Fruit fly (Drosophila melanogaster): ENCODE data around the gene baf.
"Not testable (repeated sequence)": the region's sequence is repeated elsewhere in the genome, so short reads cannot be mapped to it uniquely, and the experiment has no call there.

Gene baf

DNA sequence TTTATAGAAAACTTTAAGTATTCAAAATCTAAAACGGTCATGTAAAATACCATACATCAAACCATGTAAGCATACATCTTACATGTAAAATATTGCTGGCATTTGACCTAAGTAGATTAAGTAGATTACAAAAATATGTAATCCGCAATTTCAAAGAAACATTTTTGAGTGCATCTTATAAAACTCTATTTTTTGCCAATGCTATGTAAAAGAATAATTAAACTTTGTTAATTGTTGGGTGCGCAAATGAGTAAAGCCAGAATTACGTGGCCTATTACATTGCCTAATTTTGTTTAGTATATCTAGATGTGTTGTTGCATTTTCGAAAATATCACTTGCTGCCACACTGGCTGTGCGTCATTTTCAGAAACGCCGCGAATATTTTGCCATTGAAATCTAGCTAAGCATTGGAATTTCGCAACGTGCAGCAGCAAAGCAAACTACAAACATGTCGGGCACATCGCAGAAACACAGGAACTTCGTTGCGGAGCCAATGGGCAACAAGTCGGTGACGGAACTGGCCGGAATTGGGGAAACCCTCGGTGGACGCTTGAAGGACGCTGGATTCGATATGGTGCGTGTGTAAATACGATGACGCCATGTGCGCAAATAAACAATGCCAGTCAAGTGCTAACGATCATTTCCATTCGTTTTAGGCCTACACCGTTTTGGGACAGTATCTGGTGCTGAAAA lies at the start of gene baf:
Gene baf, plus strand, starts transcription at position 303 of the 693 bp plus-strand sequence.
- TF ChIP-seq CG8478 (optimal IDR thresholded peaks at IDR 0.05) (no peak), CTCF (optimal IDR thresholded peaks at IDR 0.05) (peak; percentile 22 to 40)

DNA sequence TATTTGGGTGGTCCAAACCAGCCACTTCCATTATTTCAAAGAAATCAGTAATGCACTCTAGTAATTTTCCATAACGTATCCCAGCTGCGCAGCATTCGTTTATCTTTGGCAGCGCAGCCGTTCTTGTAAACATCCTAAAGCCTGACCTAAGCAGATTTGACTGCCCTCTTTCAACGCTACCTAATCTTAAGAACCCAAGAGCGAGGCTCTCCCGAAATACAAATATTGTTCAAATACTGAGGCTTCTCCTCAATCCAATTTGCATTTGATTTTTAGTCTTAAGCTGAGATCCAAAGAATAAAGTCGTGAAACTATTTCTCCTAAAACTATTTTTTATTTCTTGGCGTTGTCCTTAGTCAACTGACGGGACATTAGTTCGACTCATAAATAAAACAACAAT lies 45.6 kb upstream of the baf start, which contains the start of gene CG7231:
Gene CG7231, plus strand, starts transcription at position 301 of the 400 bp plus-strand sequence.
- not testable (repeated sequence) for TF ChIP-seq CG8478, CTCF (optimal IDR thresholded peaks at IDR 0.05)

DNA sequence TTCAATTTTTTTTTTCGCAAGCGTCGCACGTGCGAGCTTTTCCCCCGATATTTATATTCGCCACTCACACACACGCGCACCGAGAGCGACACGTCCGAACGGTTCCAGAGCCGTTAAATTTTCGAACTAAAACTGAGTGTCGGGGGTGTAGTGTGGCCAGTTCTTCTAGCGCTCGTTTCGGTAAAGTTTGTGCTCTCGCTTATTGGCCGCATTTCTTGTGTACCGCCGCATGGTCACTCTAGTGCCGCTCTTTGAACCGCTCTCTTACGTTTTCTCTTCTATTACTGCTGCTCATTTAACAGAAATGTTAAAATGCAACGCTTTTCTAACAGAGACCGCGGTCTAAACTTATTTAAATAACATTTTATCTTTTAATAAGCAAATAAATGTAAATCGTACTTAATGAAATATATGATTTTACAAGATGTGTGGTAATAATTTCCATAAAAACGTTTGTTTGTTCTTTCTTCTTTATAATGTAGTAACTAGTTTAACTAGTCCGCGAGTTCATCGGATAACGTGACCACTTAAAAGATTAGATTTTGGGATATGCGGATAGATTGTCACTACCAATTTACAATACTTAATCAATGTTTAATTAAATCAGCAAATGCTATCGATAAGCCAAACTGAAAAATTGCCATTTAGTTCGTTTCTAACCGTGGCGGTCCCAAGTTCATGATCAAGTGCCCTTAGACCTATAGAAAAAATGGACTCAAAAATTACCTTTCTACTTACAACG lies 45.0 kb upstream of the baf start, which contains the start of gene Snoo:
Gene Snoo, minus strand, starts transcription at position 138 of the 742 bp plus-strand sequence.
- TF ChIP-seq CTCF (optimal IDR thresholded peaks at IDR 0.05) (peak; percentile 43 to 52), CG8478 (optimal IDR thresholded peaks at IDR 0.05) (no peak)

DNA sequence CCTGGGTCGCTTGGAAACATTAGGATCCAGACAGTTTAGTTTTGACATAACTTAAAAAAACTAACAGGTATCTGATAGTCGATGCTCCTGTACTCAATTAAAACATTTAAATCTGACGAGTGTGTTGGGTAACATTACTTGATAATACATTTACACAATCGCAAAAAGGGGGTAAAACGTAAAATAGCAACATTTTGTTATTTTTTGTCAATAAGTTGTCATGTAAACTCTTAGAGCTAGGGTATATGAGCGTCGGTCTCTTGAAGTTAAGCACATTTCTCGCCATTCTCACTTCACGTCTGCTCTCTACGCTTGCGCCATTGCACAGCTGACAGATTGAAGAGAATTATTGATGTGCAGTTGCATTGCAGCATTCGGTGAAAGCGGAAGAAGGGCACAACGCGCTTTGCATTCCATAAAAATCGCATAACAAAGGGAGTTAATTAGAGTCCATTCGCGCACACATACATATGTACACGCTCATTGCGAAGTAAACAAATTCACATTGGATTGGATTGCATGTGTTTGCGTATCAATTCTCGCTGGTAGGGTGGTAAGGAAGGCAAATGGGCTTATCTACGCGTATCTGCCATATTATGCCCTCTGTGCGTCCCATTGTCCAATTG lies 44.3 kb upstream of the baf start:
- TF ChIP-seq CTCF (optimal IDR thresholded peaks at IDR 0.05): no peak
- no peak for TF ChIP-seq CG8478 (optimal IDR thresholded peaks at IDR 0.05)

DNA sequence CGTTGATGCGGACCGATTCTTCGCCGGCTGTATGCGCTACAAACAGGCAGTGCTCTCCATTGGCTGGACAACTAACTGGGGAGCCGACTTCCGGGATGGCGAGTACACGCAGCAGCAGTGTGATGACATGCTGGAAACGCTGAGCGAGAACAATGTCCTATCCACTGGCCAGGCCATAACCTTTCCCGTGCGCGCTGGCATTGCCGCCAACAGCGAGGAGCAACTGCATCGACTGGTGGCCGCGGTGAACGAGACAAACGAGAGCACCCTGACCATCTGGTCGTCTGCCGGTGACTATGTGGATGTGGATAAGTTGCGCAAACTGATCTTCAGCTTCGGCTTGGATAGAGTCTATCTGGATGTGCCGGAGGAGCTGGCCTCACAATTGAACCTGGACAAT lies 43.1 kb upstream of the baf start:
- no peak for TF ChIP-seq CTCF (optimal IDR thresholded peaks at IDR 0.05)
- no peak for TF ChIP-seq CG8478 (optimal IDR thresholded peaks at IDR 0.05)

DNA sequence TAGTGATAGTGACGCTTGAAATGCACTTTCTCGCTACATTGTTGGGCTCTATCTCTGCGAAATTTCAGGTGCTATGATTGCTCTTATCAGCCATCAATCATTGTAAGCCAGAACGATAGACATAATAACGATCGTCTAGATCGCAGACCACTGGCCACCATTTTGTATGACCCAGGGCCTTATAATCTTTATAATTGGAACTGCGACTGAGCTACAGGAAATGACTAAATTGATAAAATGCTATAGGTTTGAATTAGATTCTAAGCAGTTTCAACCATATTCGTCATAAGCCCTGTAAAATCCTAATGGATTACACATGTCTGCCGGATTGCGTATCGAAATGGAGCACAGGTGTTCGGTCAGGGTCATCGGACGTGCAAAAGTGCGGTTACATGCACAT lies 39.4 kb upstream of the baf start:
- TF ChIP-seq CG8478 (optimal IDR thresholded peaks at IDR 0.05) (no peak), CTCF (optimal IDR thresholded peaks at IDR 0.05) (no peak)

DNA sequence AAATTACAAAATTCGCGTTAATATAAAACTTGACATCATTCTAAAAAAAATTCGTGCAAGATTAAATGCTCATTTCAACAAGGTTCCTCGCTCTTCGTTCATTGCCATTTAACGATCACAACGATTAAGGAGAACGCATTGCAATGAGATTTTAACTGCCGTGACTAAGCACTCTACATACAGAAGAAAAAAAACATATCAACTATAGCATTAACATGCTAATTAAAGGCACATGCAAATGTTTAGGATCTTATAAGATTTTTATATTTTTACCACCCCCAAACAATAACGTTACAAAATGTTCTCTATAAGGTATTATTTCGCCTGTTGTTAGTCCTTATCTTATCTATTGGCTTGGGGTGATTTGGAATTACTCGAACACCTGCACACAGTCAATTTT lies 38.5 kb upstream of the baf start:
- no peak for TF ChIP-seq CG8478 (optimal IDR thresholded peaks at IDR 0.05)
- TF ChIP-seq CTCF (optimal IDR thresholded peaks at IDR 0.05): no peak

DNA sequence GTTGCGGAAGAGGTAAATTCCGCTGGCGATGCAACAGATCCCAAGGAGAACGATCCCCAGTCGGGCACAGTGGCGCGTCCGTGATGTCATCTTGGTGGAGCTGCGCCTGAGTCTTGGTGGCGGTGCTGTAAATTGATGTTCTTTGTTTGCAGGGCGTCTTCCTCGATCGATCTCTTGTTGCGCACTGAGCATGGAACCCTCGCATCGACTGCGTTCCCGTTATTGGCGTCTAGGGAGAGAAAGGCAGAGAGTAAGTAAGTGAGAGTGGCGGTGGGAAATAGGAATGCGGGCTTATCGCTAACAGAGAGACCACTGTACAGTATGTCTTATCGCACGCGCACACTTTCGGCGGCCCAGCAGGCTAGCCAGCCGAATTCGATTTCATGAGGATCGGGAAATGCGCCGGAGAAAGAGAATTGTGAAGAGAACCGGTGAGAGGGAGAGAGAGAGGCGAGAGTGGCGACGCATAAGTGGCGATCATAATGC lies 37.8 kb upstream of the baf start:
- TF ChIP-seq CG8478 (optimal IDR thresholded peaks at IDR 0.05) (no peak), CTCF (optimal IDR thresholded peaks at IDR 0.05) (no peak)

DNA sequence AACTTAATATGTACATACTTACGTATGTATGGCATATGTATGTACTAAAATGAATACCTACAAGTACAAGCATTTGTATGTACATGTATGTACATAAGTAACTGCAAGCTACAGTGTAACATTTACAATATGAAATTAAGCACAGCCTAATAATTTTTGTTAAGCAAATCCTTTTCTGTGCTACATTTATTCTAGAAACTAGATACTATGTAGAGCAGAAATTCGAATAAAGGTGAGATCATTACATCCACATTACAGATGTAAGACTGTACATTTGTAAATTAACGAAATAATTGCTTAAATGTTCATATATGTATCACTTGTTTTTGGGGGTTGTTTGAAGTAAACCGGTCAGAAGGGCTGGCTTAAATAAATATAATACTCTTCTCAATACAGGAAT lies 37.3 kb upstream of the baf start:
- TF ChIP-seq CG8478 (optimal IDR thresholded peaks at IDR 0.05): no peak
- no peak for TF ChIP-seq CTCF (optimal IDR thresholded peaks at IDR 0.05)

DNA sequence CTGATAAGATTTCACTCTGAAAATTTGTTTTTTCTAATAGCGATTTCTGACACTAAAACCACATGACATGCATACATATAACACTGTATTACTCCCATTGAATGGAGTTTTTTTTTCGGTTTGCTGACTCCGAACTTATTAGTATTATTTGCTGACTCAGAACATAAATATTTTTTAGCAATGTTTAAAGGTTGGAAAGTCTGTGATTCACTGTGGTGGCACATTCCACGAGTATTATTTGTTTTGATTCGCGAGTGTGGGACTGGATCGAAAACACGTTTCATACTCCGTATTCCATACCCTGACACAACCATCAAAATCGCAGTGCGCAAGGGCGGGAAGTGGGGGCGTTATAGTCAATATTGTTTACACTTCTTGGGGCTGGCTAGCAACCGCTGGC lies 36.6 kb upstream of the baf start:
- no peak for TF ChIP-seq CTCF (optimal IDR thresholded peaks at IDR 0.05)
- TF ChIP-seq CG8478 (optimal IDR thresholded peaks at IDR 0.05): no peak

DNA sequence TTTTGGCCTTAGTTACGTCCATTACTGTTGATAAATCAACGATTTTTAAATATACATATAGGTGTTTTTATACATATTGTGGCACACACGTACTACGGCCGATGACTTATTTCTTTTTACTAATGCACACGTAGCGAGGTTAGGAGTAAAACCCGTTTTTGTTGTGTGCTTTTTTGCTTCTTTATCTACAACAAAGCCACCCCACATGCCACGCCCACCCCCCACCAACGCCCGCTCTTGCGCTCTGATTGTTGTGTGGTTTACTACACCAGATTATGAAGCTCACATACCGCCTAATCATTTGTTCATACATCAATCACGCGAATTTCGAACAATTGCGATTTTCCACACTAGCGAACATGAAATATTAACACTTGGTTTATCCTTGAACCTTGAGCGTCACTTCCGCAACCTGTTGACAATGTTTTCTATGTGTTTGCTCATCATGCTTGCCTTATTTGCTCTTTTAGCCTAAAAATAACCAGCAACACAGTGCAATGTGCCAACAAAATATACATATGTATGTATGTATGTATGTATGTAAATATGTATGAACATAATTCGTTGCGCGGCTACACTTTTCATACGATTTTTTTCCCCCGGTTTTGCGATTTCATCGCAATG lies 36.1 kb upstream of the baf start:
- TF ChIP-seq CG8478 (optimal IDR thresholded peaks at IDR 0.05) (no peak), CTCF (optimal IDR thresholded peaks at IDR 0.05) (no peak)

DNA sequence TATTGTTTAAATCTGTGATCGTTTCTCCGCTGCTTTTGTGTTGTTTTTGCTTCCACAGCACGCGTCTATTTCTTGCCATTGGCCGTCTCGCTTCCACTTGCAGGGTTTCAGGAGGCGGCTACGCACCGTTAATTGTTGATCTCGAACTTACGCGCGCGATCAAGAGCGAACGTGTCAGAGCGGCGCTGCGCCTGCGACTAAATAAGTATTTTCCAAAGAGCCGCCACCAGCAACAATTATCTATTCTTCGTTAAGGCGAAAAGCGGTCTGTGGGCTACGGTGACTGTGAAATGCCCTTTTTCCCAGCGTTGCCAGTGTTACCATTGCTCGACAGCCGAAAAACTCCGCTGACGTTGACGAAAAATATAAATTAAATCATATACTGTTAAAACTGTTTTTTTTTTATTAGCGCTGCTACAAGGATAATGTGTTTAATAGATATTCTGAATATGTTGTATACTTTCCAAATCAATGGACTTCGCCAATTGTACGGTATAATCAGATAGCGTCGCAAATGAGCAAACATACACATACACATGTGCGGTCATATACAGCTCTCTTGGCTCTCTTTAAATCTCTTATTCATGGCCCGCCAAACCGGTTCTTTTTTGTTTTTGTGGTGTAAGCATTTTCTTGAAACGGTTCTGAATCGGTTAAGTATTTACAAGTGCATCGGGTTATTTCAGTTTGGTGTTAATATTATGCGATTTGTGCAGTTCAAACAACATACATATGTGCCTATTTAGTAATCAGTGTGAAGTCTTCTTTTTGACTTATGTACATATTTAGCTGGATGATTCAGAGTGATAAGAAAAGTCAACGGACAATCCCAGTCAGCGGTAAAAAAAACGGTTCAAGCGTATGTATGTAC lies 35.0 kb upstream of the baf start, which contains the start of gene pes:
Gene pes, minus strand, starts transcription at position 201 of the 871 bp plus-strand sequence.
- no peak for TF ChIP-seq CG8478 (optimal IDR thresholded peaks at IDR 0.05)
- TF ChIP-seq CTCF (optimal IDR thresholded peaks at IDR 0.05): no peak

DNA sequence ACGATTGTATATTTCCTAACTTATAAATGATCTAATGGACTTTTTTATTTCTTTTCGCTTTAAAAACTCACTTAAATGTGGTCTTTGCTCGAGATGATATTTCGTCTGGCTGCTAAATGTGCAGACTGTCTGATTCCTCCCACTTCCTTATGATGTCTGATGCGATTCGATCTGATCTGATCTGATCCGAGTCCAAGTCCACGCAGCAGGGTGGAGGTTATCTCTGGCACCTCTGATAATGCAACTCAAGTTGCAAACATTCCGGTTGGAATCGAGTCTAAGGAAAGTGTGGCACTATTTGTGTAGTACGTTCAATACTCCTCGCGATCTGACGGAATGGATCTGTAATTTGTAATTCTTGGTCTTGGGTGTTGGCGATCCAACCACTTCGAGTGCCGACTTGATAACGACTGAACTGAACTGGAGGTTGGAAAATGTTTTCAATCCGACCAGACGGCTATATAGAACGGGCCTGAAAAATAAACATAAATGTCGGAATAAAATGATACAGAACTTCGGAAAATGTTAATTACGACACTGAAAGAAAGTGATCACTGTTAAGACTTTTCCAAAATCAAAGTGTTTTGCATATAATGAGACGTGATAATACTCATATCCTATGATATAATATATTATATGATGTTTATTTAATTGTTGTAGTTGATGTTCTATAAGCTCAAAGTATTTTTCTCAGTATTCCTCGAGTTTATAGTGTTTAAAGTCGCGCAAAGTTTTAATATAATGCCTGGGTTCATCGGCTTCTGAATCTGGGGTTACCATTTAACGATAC lies 31.8 kb upstream of the baf start:
- TF ChIP-seq CG8478 (optimal IDR thresholded peaks at IDR 0.05) (no peak), CTCF (optimal IDR thresholded peaks at IDR 0.05) (no peak)
